Worm (Caenorhabditis elegans) whole organism, dauer: ENCODE measurements around the gene lin-29.

Experiments
- unc-62 ChIP-seq: sonication (generic microtip); optimal IDR thresholded peaks from 2 replicates; lab custom pipeline; 2017; ENCODE audit warnings: missing biosample characterization, missing genetic modification reagents, missing genetic modification characterization

lin-29 gene

ce11 chrII:11883648-11884047, 51.5 kb downstream of the lin-29 start, which contains the start of gene ZK930.6:
ZK930.6 (plus strand) TSS chrII:11883948.
- no peak for TF ChIP-seq unc-62 (GFP tag; lab: Kevin White, UChicago)

ce11 chrII:11880456-11881353, 54.4 kb downstream of the lin-29 start:
- no peak for TF ChIP-seq unc-62 (GFP tag; lab: Kevin White, UChicago)

DNA sequence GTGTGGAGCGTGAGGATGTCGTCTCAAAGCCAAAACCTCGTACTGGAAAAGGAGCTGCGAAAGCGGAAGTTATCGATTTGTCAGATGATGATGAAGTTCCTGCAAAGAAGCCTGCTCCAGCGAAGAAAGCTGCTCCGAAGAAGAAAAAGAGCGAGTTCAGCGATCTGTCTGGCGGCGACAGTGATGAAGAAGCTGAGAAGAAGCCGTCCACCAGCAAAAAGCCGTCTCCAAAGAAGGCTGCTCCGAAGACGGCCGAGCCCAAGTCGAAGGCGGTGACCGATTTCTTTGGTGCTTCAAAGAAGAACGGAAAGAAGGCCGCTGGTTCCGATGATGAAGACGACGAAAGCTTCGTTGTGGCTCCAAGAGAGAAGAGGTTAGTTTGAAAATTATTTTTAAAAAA, 55.4 kb downstream of the lin-29 start:
- no peak for TF ChIP-seq unc-62 (GFP tag; lab: Kevin White, UChicago)

ce11 chrII:11874674-11875198, 60.4 kb downstream of the lin-29 start, which contains the start of the genes npp-3 and top-2:
npp-3 (minus strand) TSS chrII:11874788.
top-2 (plus strand) TSS chrII:11875148.
- TF ChIP-seq unc-62 (GFP tag; lab: Kevin White, UChicago), result no peak

DNA sequence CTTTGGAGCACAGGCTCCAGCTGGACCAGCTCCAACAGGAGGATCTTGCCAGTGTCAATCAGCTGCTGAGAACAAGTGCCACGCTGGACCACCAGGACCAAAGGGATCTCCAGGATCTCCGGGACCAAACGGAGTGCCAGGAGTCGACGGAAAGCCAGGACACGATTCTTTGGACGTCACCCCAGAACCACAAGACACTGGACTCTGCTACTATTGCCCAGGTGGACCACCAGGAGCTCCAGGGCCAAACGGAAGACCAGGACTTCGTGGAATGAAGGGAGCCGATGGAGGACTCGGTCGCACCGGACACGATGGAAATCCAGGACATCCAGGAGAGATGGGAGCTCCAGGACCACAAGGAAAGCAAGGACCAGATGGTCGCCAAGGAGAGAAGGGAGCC, 66.2 kb downstream of the lin-29 start:
- TF ChIP-seq unc-62 (GFP tag; lab: Kevin White, UChicago), result no peak

- TF ChIP-seq unc-62 (GFP tag; lab: Kevin White, UChicago), result no peak
Measured at ce11 chrII:11868234-11868633, 66.9 kb downstream of the lin-29 start, which contains the start of gene col-84. col-84 (plus strand) TSS chrII:11868534.
